Worm (Caenorhabditis elegans) whole organism, L1 larva: ENCODE data around the gene Y49A3A.3.
A peak's percentile ranks its signal among the peaks of the same experiment; 100 is the strongest.

Experiments used
- C04F5.9 ChIP-seq: sonication (generic microtip); optimal IDR thresholded peaks from 2 replicates; lab custom pipeline; 2016; ENCODE audit warnings: missing genetic modification characterization, missing compliant biosample characterization
- C16A3.4 ChIP-seq: fragments of 150-350 bp; optimal IDR thresholded peaks from 2 replicates; lab custom pipeline; 2014; ENCODE audit warnings: missing biosample characterization, missing genetic modification characterization
- C34B4.2 ChIP-seq: sonication (generic microtip); optimal IDR thresholded peaks from 2 replicates; lab custom pipeline; 2017; ENCODE audit warnings: mild to moderate bottlenecking, missing genetic modification characterization, missing compliant biosample characterization
- F16B12.6 ChIP-seq: fragments of 150-350 bp; optimal IDR thresholded peaks from 2 replicates; lab custom pipeline; 2014; ENCODE audit warnings: missing biosample characterization, missing genetic modification characterization
- alr-1 ChIP-seq: fragments of 200-800 bp; sonication (Bioruptor generic); optimal IDR thresholded peaks from 2 replicates; lab custom pipeline; 2018; ENCODE audit warnings: borderline replicate concordance, mild to moderate bottlenecking, missing genetic modification characterization, missing compliant biosample characterization
- aly-2 ChIP-seq: fragments of 150-350 bp; optimal IDR thresholded peaks from 2 replicates; lab custom pipeline; 2014; ENCODE audit warnings: missing biosample characterization, missing genetic modification characterization
- ama-1 ChIP-seq: fragments of 150-350 bp; optimal IDR thresholded peaks from 2 replicates; lab custom pipeline; 2014
- blmp-1 ChIP-seq: fragments of 150-350 bp; optimal IDR thresholded peaks from 2 replicates; lab custom pipeline; 2014; ENCODE audit warnings: missing biosample characterization, missing genetic modification characterization
- ceh-8 ChIP-seq: fragments of 200-800 bp; sonication (Bioruptor generic); optimal IDR thresholded peaks from 2 replicates; lab custom pipeline; 2018; ENCODE audit warnings: mild to moderate bottlenecking, missing genetic modification characterization, moderate library complexity, missing compliant biosample characterization
- ceh-82 ChIP-seq, 3 experiments: fragments of 150-350 bp in 1 of 3; sonication (generic microtip) in 2 of 3; optimal IDR thresholded peaks; 2 replicates each; lab custom pipeline; 2014 to 2017; ENCODE audit warnings: missing biosample characterization in 3 of 3, missing genetic modification characterization in 3 of 3
- ceh-88 ChIP-seq: fragments of 200-800 bp; sonication (Bioruptor generic); IDR thresholded peaks from 2 replicates; pipeline ENCODE4 v1.3.6; 2022; ENCODE audit warnings: missing genetic modification characterization, missing compliant biosample characterization
- ceh-90 ChIP-seq: sonication (generic microtip); optimal IDR thresholded peaks from 2 replicates; lab custom pipeline; 2016; ENCODE audit warnings: missing genetic modification characterization, missing compliant biosample characterization
- dpl-1 ChIP-seq, 3 experiments: fragments of 150-350 bp in 2 of 3; sonication (generic microtip) in 1 of 3; optimal IDR thresholded peaks; 2 replicates each; lab custom pipeline; 2014 to 2017; ENCODE audit warnings: missing biosample characterization in 3 of 3, missing genetic modification characterization in 3 of 3, missing genetic modification reagents in 3 of 3
- dsc-1 ChIP-seq: sonication (generic microtip); optimal IDR thresholded peaks from 2 replicates; lab custom pipeline; 2016; ENCODE audit warnings: mild to moderate bottlenecking, missing genetic modification characterization, missing compliant biosample characterization
- efl-3 ChIP-seq: fragments of 200-800 bp; sonication (Bioruptor generic); optimal IDR thresholded peaks from 2 replicates; lab custom pipeline; 2018; ENCODE audit warnings: mild to moderate bottlenecking, missing genetic modification characterization, missing compliant biosample characterization
- egl-13 ChIP-seq: sonication (generic microtip); optimal IDR thresholded peaks from 2 replicates; lab custom pipeline; 2016; ENCODE audit warnings: missing genotype, missing genetic modification reagents, missing genetic modification characterization, missing compliant biosample characterization
- egl-27 ChIP-seq, 2 experiments: fragments of 150-350 bp in 1 of 2; sonication (generic microtip); optimal IDR thresholded peaks; 3 replicates each; lab custom pipeline; 2017 to 2018; ENCODE audit warnings: missing biosample characterization in 2 of 2, missing genetic modification characterization in 2 of 2, missing genetic modification reagents in 2 of 2
- fkh-10 ChIP-seq: sonication (generic microtip); optimal IDR thresholded peaks from 2 replicates; lab custom pipeline; 2017; ENCODE audit warnings: missing biosample characterization, missing genetic modification reagents, missing genetic modification characterization
- fkh-8 ChIP-seq: sonication (generic microtip); optimal IDR thresholded peaks from 2 replicates; lab custom pipeline; 2016; ENCODE audit warnings: mild to moderate bottlenecking, missing genetic modification characterization, missing compliant biosample characterization
- hlh-17 ChIP-seq: fragments of 200-800 bp; sonication (Bioruptor generic); optimal IDR thresholded peaks from 2 replicates; lab custom pipeline; 2018; ENCODE audit warnings: missing genetic modification characterization, mild to moderate bottlenecking, missing compliant biosample characterization, moderate library complexity, borderline replicate concordance
- hlh-4 ChIP-seq: sonication (generic microtip); optimal IDR thresholded peaks from 2 replicates; lab custom pipeline; 2016; ENCODE audit warnings: mild to moderate bottlenecking, missing genetic modification characterization, missing compliant biosample characterization
- hpl-2 ChIP-seq: fragments of 150-350 bp; optimal IDR thresholded peaks from 2 replicates; lab custom pipeline; 2014; ENCODE audit warnings: missing biosample characterization, missing genetic modification reagents, missing genetic modification characterization
- jun-1 ChIP-seq: fragments of 150-350 bp; optimal IDR thresholded peaks from 2 replicates; lab custom pipeline; 2014; ENCODE audit warnings: missing biosample characterization, missing genetic modification reagents, missing genetic modification characterization
- lin-35 ChIP-seq, 2 experiments: fragments of 150-350 bp; optimal IDR thresholded peaks; 2 replicates each; lab custom pipeline; 2014; ENCODE audit warnings: missing biosample characterization in 2 of 2, missing genetic modification characterization in 2 of 2, missing genetic modification reagents in 2 of 2
- lin-39 ChIP-seq: fragments of 150-350 bp; optimal IDR thresholded peaks from 2 replicates; lab custom pipeline; 2014; ENCODE audit warnings: missing biosample characterization, missing genetic modification reagents, missing genetic modification characterization
- lsy-2 ChIP-seq, 2 experiments: fragments of 150-350 bp; optimal IDR thresholded peaks; 2 replicates each; lab custom pipeline; 2014; ENCODE audit warnings: missing biosample characterization in 2 of 2, missing genetic modification characterization in 2 of 2
- mef-2 ChIP-seq: fragments of 150-350 bp; optimal IDR thresholded peaks from 2 replicates; lab custom pipeline; 2014; ENCODE audit warnings: missing biosample characterization, missing genetic modification characterization
- mep-1 ChIP-seq: fragments of 150-350 bp; optimal IDR thresholded peaks from 2 replicates; lab custom pipeline; 2014; ENCODE audit warnings: missing biosample characterization, missing genetic modification characterization
- nhr-12 ChIP-seq: sonication (generic microtip); optimal IDR thresholded peaks from 2 replicates; lab custom pipeline; 2017; ENCODE audit warnings: missing biosample characterization, missing genetic modification characterization
- nhr-20 ChIP-seq: sonication (generic microtip); optimal IDR thresholded peaks from 2 replicates; lab custom pipeline; 2016; ENCODE audit warnings: mild to moderate bottlenecking, missing genetic modification characterization, missing compliant biosample characterization
- nhr-237 ChIP-seq: fragments of 150-350 bp; optimal IDR thresholded peaks from 2 replicates; lab custom pipeline; 2014; ENCODE audit warnings: missing biosample characterization, missing genetic modification characterization
- nhr-71 ChIP-seq: sonication (generic microtip); optimal IDR thresholded peaks from 2 replicates; lab custom pipeline; 2016; ENCODE audit warnings: mild to moderate bottlenecking, missing genetic modification characterization, moderate library complexity, missing compliant biosample characterization
- nhr-77 ChIP-seq: fragments of 150-350 bp; optimal IDR thresholded peaks from 2 replicates; lab custom pipeline; 2014; ENCODE audit warnings: missing biosample characterization, missing genetic modification characterization
- nhr-84 ChIP-seq: sonication (generic microtip); optimal IDR thresholded peaks from 2 replicates; lab custom pipeline; 2017; ENCODE audit warnings: missing biosample characterization, missing genetic modification characterization
- nhr-85 ChIP-seq: sonication (generic microtip); peaks from one replicate; lab custom pipeline; 2016; ENCODE audit warnings: missing genetic modification characterization, inconsistent platforms, missing compliant biosample characterization
- nhr-90 ChIP-seq: sonication (generic microtip); optimal IDR thresholded peaks from 2 replicates; lab custom pipeline; 2016; ENCODE audit warnings: mild to moderate bottlenecking, missing genetic modification characterization, missing compliant biosample characterization; ENCODE audit not compliant: poor library complexity
- pqm-1 ChIP-seq: sonication (generic microtip); optimal IDR thresholded peaks from 3 replicates; lab custom pipeline; 2017; ENCODE audit warnings: missing biosample characterization, missing genetic modification characterization
- snu-23 ChIP-seq: sonication (generic microtip); optimal IDR thresholded peaks from 2 replicates; lab custom pipeline; 2016; ENCODE audit warnings: missing genetic modification characterization, missing compliant biosample characterization
- sox-4 ChIP-seq: sonication (generic microtip); optimal IDR thresholded peaks from 2 replicates; lab custom pipeline; 2016; ENCODE audit warnings: missing genetic modification characterization, missing compliant biosample characterization
- sptf-1 ChIP-seq: fragments of 150-350 bp; optimal IDR thresholded peaks from 2 replicates; lab custom pipeline; 2014; ENCODE audit warnings: missing biosample characterization, missing genetic modification characterization
- sup-37 ChIP-seq: fragments of 200-800 bp; sonication (Bioruptor generic); optimal IDR thresholded peaks from 2 replicates; lab custom pipeline; 2018; ENCODE audit warnings: mild to moderate bottlenecking, missing genetic modification characterization, missing compliant biosample characterization
- tbx-2 ChIP-seq: sonication (generic microtip); optimal IDR thresholded peaks from 2 replicates; lab custom pipeline; 2016; ENCODE audit warnings: missing genetic modification characterization, missing compliant biosample characterization
- tlp-1 ChIP-seq: fragments of 150-350 bp; optimal IDR thresholded peaks from 2 replicates; lab custom pipeline; 2014; ENCODE audit warnings: missing biosample characterization, missing genetic modification characterization
- unc-30 ChIP-seq: sonication (generic microtip); optimal IDR thresholded peaks from 2 replicates; lab custom pipeline; 2017; ENCODE audit warnings: missing biosample characterization, missing genetic modification characterization
- unc-62 ChIP-seq: fragments of 150-350 bp; optimal IDR thresholded peaks from 2 replicates; lab custom pipeline; 2014; ENCODE audit warnings: missing biosample characterization, missing genetic modification reagents, missing genetic modification characterization
- unc-98 ChIP-seq: fragments of 200-800 bp; sonication (Bioruptor generic); IDR thresholded peaks from 2 replicates; pipeline ENCODE4 v1.3.6; 2022; ENCODE audit warnings: missing genetic modification characterization, missing compliant biosample characterization
- xbp-1 ChIP-seq: sonication (generic microtip); optimal IDR thresholded peaks from 2 replicates; lab custom pipeline; 2016; ENCODE audit warnings: missing genetic modification characterization, missing compliant biosample characterization
- ztf-11 ChIP-seq, 2 experiments: sonication (generic microtip); optimal IDR thresholded peaks; 2 replicates each; lab custom pipeline; 2016 to 2017; ENCODE audit warnings: missing genetic modification characterization in 2 of 2, missing biosample characterization in 1 of 2, missing compliant biosample characterization in 1 of 2

Gene Y49A3A.3

ce11 chrV:14347234-14347826, 6.9 kb upstream of the Y49A3A.3 start, which contains the start of gene cept-2 (continued):
- TF ChIP-seq lin-39 (peak; percentile 70), tbx-2 (tag; lab: Kevin White, UChicago) (peak; percentile 94), fkh-10 (peak; percentile 70), egl-27 (tag; optimal IDR thresholded peaks at IDR 0.05; lab: Kevin White, UChicago) (peak in 1 of 2 experiments; percentile 56), aly-2 (peak; percentile 78), tlp-1 (tag; lab: Kevin White, UChicago) (no peak), egl-13 (tag; lab: Kevin White, UChicago) (peak; percentile 91), ceh-8 (GFP tag; lab: Kevin White, UChicago) (peak; percentile 84), nhr-84 (tag; lab: Kevin White, UChicago) (no peak)

ce11 chrV:14350498-14350897, 3.7 kb upstream of the Y49A3A.3 start:
- peak in 1 of 2 experiments; percentile 35 for TF ChIP-seq lin-35 (GFP tag; optimal IDR thresholded peaks at IDR 0.05; lab: Kevin White, UChicago)
- peak; percentile 44 for TF ChIP-seq blmp-1 (tag; lab: Kevin White, UChicago)
- no peak for TF ChIP-seq mep-1 (tag; lab: Kevin White, UChicago)

ce11 chrV:14350949-14351348, 3.3 kb upstream of the Y49A3A.3 start:
- TF ChIP-seq egl-27 (tag; optimal IDR thresholded peaks at IDR 0.05; lab: Kevin White, UChicago): peak; percentile 13 to 19
- TF ChIP-seq hlh-17 (GFP tag; lab: Kevin White, UChicago): no peak
- TF ChIP-seq unc-62 (GFP tag; lab: Kevin White, UChicago): no peak
- TF ChIP-seq sptf-1 (tag; lab: Kevin White, UChicago): no peak
- peak; percentile 77 for TF ChIP-seq nhr-85 (tag; lab: Kevin White, UChicago)
- peak; percentile 89 for TF ChIP-seq fkh-8
- peak; percentile 51 for TF ChIP-seq jun-1 (tag; lab: Kevin White, UChicago)
- no peak for TF ChIP-seq hlh-4 (tag; lab: Kevin White, UChicago)
- TF ChIP-seq snu-23 (GFP tag; lab: Kevin White, UChicago): peak; percentile 91
- no peak for TF ChIP-seq ztf-11 (tag; optimal IDR thresholded peaks at IDR 0.05; lab: Kevin White, UChicago)
- TF ChIP-seq nhr-71 (tag; lab: Kevin White, UChicago): peak; percentile 82
- peak; percentile 77 for TF ChIP-seq tbx-2 (tag; lab: Kevin White, UChicago)
- peak; percentile 8 for TF ChIP-seq sox-4 (tag; lab: Kevin White, UChicago)
- peak; percentile 71 for TF ChIP-seq xbp-1 (tag; lab: Kevin White, UChicago)
- TF ChIP-seq mep-1 (tag; lab: Kevin White, UChicago): peak; percentile 71
- TF ChIP-seq C16A3.4: peak; percentile 74
- TF ChIP-seq pqm-1 (tag; lab: Kevin White, UChicago): no peak
- no peak for TF ChIP-seq tlp-1 (tag; lab: Kevin White, UChicago)
- TF ChIP-seq dsc-1: peak; percentile 35
- TF ChIP-seq lsy-2 (tag; optimal IDR thresholded peaks at IDR 0.05; lab: Kevin White, UChicago): peak; percentile 58 to 84
- no peak for TF ChIP-seq efl-3 (GFP tag; lab: Kevin White, UChicago)
- no peak for TF ChIP-seq aly-2
- no peak for TF ChIP-seq nhr-12 (tag; lab: Kevin White, UChicago)
- peak; percentile 20 for TF ChIP-seq F16B12.6 (tag; lab: Kevin White, UChicago)
- no peak for TF ChIP-seq ceh-90
- TF ChIP-seq alr-1: no peak
- TF ChIP-seq C04F5.9 (tag; lab: Kevin White, UChicago): no peak
- TF ChIP-seq ceh-82 (tag; optimal IDR thresholded peaks at IDR 0.05; lab: Kevin White, UChicago): peak; percentile 59 to 94 (median 59)
- no peak for TF ChIP-seq unc-30 (tag; lab: Kevin White, UChicago)
- TF ChIP-seq mef-2 (tag; lab: Kevin White, UChicago): no peak
- TF ChIP-seq ceh-88 (GFP tag; lab: Robert Waterston, UW): no peak
- peak; percentile 38 for TF ChIP-seq hpl-2 (GFP tag; lab: Kevin White, UChicago)
- peak; percentile 65 to 75 (median 72) for TF ChIP-seq dpl-1 (GFP tag; optimal IDR thresholded peaks at IDR 0.05; lab: Kevin White, UChicago)
- no peak for TF ChIP-seq C34B4.2 (tag; lab: Kevin White, UChicago)
- no peak for TF ChIP-seq sup-37 (GFP tag; lab: Kevin White, UChicago)
- TF ChIP-seq nhr-237 (tag; lab: Kevin White, UChicago): peak; percentile 58
- TF ChIP-seq nhr-20 (tag; lab: Kevin White, UChicago): peak; percentile 85
- peak; percentile 86 for TF ChIP-seq nhr-77 (tag; lab: Kevin White, UChicago)
- no peak for TF ChIP-seq ama-1 (lab: Kevin White, UChicago)
- no peak for TF ChIP-seq unc-98 (GFP tag; lab: Robert Waterston, UW)
- TF ChIP-seq nhr-90: peak; percentile 45
- TF ChIP-seq nhr-84 (tag; lab: Kevin White, UChicago): no peak
